Worm (Caenorhabditis elegans) whole organism, L1 larva: Measurements from ENCODE around the gene F21H7.5.

Experiments
- C16A3.4 ChIP-seq: fragments of 150-350 bp; optimal IDR thresholded peaks from 2 replicates; lab custom pipeline; 2014; ENCODE audit warnings: missing biosample characterization, missing genetic modification characterization
- aha-1 ChIP-seq: fragments of 150-350 bp; optimal IDR thresholded peaks from 2 replicates; lab custom pipeline; 2014; ENCODE audit warnings: missing biosample characterization, missing genetic modification characterization
- aly-2 ChIP-seq: fragments of 150-350 bp; optimal IDR thresholded peaks from 2 replicates; lab custom pipeline; 2014; ENCODE audit warnings: missing biosample characterization, missing genetic modification characterization
- ama-1 ChIP-seq: fragments of 150-350 bp; optimal IDR thresholded peaks from 2 replicates; lab custom pipeline; 2014
- blmp-1 ChIP-seq: fragments of 150-350 bp; optimal IDR thresholded peaks from 2 replicates; lab custom pipeline; 2014; ENCODE audit warnings: missing biosample characterization, missing genetic modification characterization
- ces-1 ChIP-seq: fragments of 150-350 bp; optimal IDR thresholded peaks from 2 replicates; lab custom pipeline; 2014; ENCODE audit warnings: missing biosample characterization, missing genetic modification reagents, missing genetic modification characterization
- dpl-1 ChIP-seq, 3 experiments: fragments of 150-350 bp in 2 of 3; sonication (generic microtip) in 1 of 3; optimal IDR thresholded peaks; 2 replicates each; lab custom pipeline; 2014 to 2017; ENCODE audit warnings: missing biosample characterization in 3 of 3, missing genetic modification characterization in 3 of 3, missing genetic modification reagents in 3 of 3
- dsc-1 ChIP-seq: sonication (generic microtip); optimal IDR thresholded peaks from 2 replicates; lab custom pipeline; 2016; ENCODE audit warnings: mild to moderate bottlenecking, missing genetic modification characterization, missing compliant biosample characterization
- efl-1 ChIP-seq, 4 experiments: fragments of 150-350 bp; optimal IDR thresholded peaks in 3 of 4; peaks in 1 of 4; 1 replicate in 1 of 4; 2 replicates in 3 of 4; lab custom pipeline; 2014; ENCODE audit warnings: missing biosample characterization in 2 of 4, missing genetic modification characterization in 2 of 4, missing genetic modification reagents in 2 of 4
- efl-3 ChIP-seq: fragments of 200-800 bp; sonication (Bioruptor generic); optimal IDR thresholded peaks from 2 replicates; lab custom pipeline; 2018; ENCODE audit warnings: mild to moderate bottlenecking, missing genetic modification characterization, missing compliant biosample characterization
- egl-13 ChIP-seq: sonication (generic microtip); optimal IDR thresholded peaks from 2 replicates; lab custom pipeline; 2016; ENCODE audit warnings: missing genotype, missing genetic modification reagents, missing genetic modification characterization, missing compliant biosample characterization
- egl-27 ChIP-seq, 2 experiments: fragments of 150-350 bp in 1 of 2; sonication (generic microtip); optimal IDR thresholded peaks; 3 replicates each; lab custom pipeline; 2017 to 2018; ENCODE audit warnings: missing biosample characterization in 2 of 2, missing genetic modification characterization in 2 of 2, missing genetic modification reagents in 2 of 2
- elt-2 ChIP-seq: sonication (generic microtip); optimal IDR thresholded peaks from 2 replicates; lab custom pipeline; 2016; ENCODE audit warnings: missing genetic modification characterization, mild to moderate bottlenecking, inconsistent platforms, missing compliant biosample characterization, missing genetic modification reagents
- elt-3 ChIP-seq, 6 experiments: fragments of 150-350 bp in 1 of 6; sonication (generic microtip); optimal IDR thresholded peaks; 2 replicates each; lab custom pipeline; 2017 to 2018; ENCODE audit warnings: missing biosample characterization in 6 of 6, missing genetic modification characterization in 6 of 6, inconsistent platforms in 1 of 6
- ets-5 ChIP-seq: fragments of 200-800 bp; sonication (Bioruptor generic); IDR thresholded peaks from 2 replicates; pipeline ENCODE4 v1.3.6; 2022; ENCODE audit warnings: missing genetic modification characterization, missing compliant biosample characterization
- fkh-10 ChIP-seq: sonication (generic microtip); optimal IDR thresholded peaks from 2 replicates; lab custom pipeline; 2017; ENCODE audit warnings: missing biosample characterization, missing genetic modification reagents, missing genetic modification characterization
- fkh-8 ChIP-seq: sonication (generic microtip); optimal IDR thresholded peaks from 2 replicates; lab custom pipeline; 2016; ENCODE audit warnings: mild to moderate bottlenecking, missing genetic modification characterization, missing compliant biosample characterization
- fos-1 ChIP-seq: fragments of 150-350 bp; optimal IDR thresholded peaks from 2 replicates; lab custom pipeline; 2014; ENCODE audit warnings: missing biosample characterization, missing genetic modification characterization
- grh-1 ChIP-seq: fragments of 200-800 bp; sonication (Bioruptor generic); IDR thresholded peaks from 2 replicates; pipeline ENCODE4 v1.3.6; 2022; ENCODE audit warnings: missing genetic modification reagents, missing genetic modification characterization, missing compliant biosample characterization
- hlh-4 ChIP-seq: sonication (generic microtip); optimal IDR thresholded peaks from 2 replicates; lab custom pipeline; 2016; ENCODE audit warnings: mild to moderate bottlenecking, missing genetic modification characterization, missing compliant biosample characterization
- irx-1 ChIP-seq: sonication (generic microtip); optimal IDR thresholded peaks from 2 replicates; lab custom pipeline; 2016; ENCODE audit warnings: missing genetic modification characterization, missing compliant biosample characterization
- lin-13 ChIP-seq: fragments of 150-350 bp; optimal IDR thresholded peaks from 2 replicates; lab custom pipeline; 2014; ENCODE audit warnings: missing biosample characterization, missing genetic modification reagents, missing genetic modification characterization
- lin-14 ChIP-seq: fragments of 200-800 bp; sonication (Bioruptor generic); optimal IDR thresholded peaks from 2 replicates; lab custom pipeline; 2018; ENCODE audit warnings: mild to moderate bottlenecking, missing genetic modification characterization, moderate library complexity, missing compliant biosample characterization
- lin-35 ChIP-seq, 2 experiments: fragments of 150-350 bp; optimal IDR thresholded peaks; 2 replicates each; lab custom pipeline; 2014; ENCODE audit warnings: missing biosample characterization in 2 of 2, missing genetic modification characterization in 2 of 2, missing genetic modification reagents in 2 of 2
- lin-39 ChIP-seq: fragments of 150-350 bp; optimal IDR thresholded peaks from 2 replicates; lab custom pipeline; 2014; ENCODE audit warnings: missing biosample characterization, missing genetic modification reagents, missing genetic modification characterization
- lsy-2 ChIP-seq, 2 experiments: fragments of 150-350 bp; optimal IDR thresholded peaks; 2 replicates each; lab custom pipeline; 2014; ENCODE audit warnings: missing biosample characterization in 2 of 2, missing genetic modification characterization in 2 of 2
- mef-2 ChIP-seq: fragments of 150-350 bp; optimal IDR thresholded peaks from 2 replicates; lab custom pipeline; 2014; ENCODE audit warnings: missing biosample characterization, missing genetic modification characterization
- nhr-12 ChIP-seq: sonication (generic microtip); optimal IDR thresholded peaks from 2 replicates; lab custom pipeline; 2017; ENCODE audit warnings: missing biosample characterization, missing genetic modification characterization
- nhr-20 ChIP-seq: sonication (generic microtip); optimal IDR thresholded peaks from 2 replicates; lab custom pipeline; 2016; ENCODE audit warnings: mild to moderate bottlenecking, missing genetic modification characterization, missing compliant biosample characterization
- nhr-237 ChIP-seq: fragments of 150-350 bp; optimal IDR thresholded peaks from 2 replicates; lab custom pipeline; 2014; ENCODE audit warnings: missing biosample characterization, missing genetic modification characterization
- nhr-28 ChIP-seq: fragments of 150-350 bp; optimal IDR thresholded peaks from 2 replicates; lab custom pipeline; 2014; ENCODE audit warnings: missing biosample characterization, missing genetic modification characterization
- nhr-47 ChIP-seq: sonication (generic microtip); optimal IDR thresholded peaks from 2 replicates; lab custom pipeline; 2016; ENCODE audit warnings: mild to moderate bottlenecking, missing genetic modification characterization, moderate library complexity, missing compliant biosample characterization
- nhr-77 ChIP-seq: fragments of 150-350 bp; optimal IDR thresholded peaks from 2 replicates; lab custom pipeline; 2014; ENCODE audit warnings: missing biosample characterization, missing genetic modification characterization
- nhr-90 ChIP-seq: sonication (generic microtip); optimal IDR thresholded peaks from 2 replicates; lab custom pipeline; 2016; ENCODE audit warnings: mild to moderate bottlenecking, missing genetic modification characterization, missing compliant biosample characterization; ENCODE audit not compliant: poor library complexity
- pag-3 ChIP-seq: sonication (generic microtip); optimal IDR thresholded peaks from 2 replicates; lab custom pipeline; 2017; ENCODE audit warnings: missing genetic modification characterization, mild to moderate bottlenecking, missing compliant biosample characterization, antibody characterized with exemption, borderline replicate concordance; ENCODE audit not compliant: insufficient read depth
- skn-1 ChIP-seq: fragments of 150-350 bp; optimal IDR thresholded peaks from 2 replicates; lab custom pipeline; 2014; ENCODE audit warnings: missing biosample characterization, missing genetic modification characterization
- snpc-4 ChIP-seq: fragments of 150-350 bp; optimal IDR thresholded peaks from 2 replicates; lab custom pipeline; 2014; ENCODE audit warnings: missing biosample characterization, missing genetic modification characterization
- sptf-1 ChIP-seq: fragments of 150-350 bp; optimal IDR thresholded peaks from 2 replicates; lab custom pipeline; 2014; ENCODE audit warnings: missing biosample characterization, missing genetic modification characterization
- sup-37 ChIP-seq: fragments of 200-800 bp; sonication (Bioruptor generic); optimal IDR thresholded peaks from 2 replicates; lab custom pipeline; 2018; ENCODE audit warnings: mild to moderate bottlenecking, missing genetic modification characterization, missing compliant biosample characterization
- tbx-2 ChIP-seq: sonication (generic microtip); optimal IDR thresholded peaks from 2 replicates; lab custom pipeline; 2016; ENCODE audit warnings: missing genetic modification characterization, missing compliant biosample characterization
- tlp-1 ChIP-seq: fragments of 150-350 bp; optimal IDR thresholded peaks from 2 replicates; lab custom pipeline; 2014; ENCODE audit warnings: missing biosample characterization, missing genetic modification characterization
- unc-30 ChIP-seq: sonication (generic microtip); optimal IDR thresholded peaks from 2 replicates; lab custom pipeline; 2017; ENCODE audit warnings: missing biosample characterization, missing genetic modification characterization
- zip-4 ChIP-seq: fragments of 200-800 bp; sonication (Bioruptor generic); optimal IDR thresholded peaks from 2 replicates; lab custom pipeline; 2018; ENCODE audit warnings: mild to moderate bottlenecking, missing genetic modification characterization, moderate library complexity, missing compliant biosample characterization
- ztf-11 ChIP-seq, 2 experiments: sonication (generic microtip); optimal IDR thresholded peaks; 2 replicates each; lab custom pipeline; 2016 to 2017; ENCODE audit warnings: missing genetic modification characterization in 2 of 2, missing biosample characterization in 1 of 2, missing compliant biosample characterization in 1 of 2
- ztf-4 ChIP-seq: fragments of 150-350 bp; optimal IDR thresholded peaks from 2 replicates; lab custom pipeline; 2014; ENCODE audit warnings: missing biosample characterization, missing genetic modification characterization

The F21H7.5 gene

ce11 chrV:16269556-16269955, 32.2 kb downstream of the F21H7.5 start, which contains the start of the genes fbxa-2 and T13F3.8:
Gene fbxa-2, minus strand, starts transcription at chrV:16269656.
Gene T13F3.8, plus strand, starts transcription at chrV:16269800.
- TF ChIP-seq C16A3.4: no peak
- TF ChIP-seq lin-39 (tag; lab: Kevin White, UChicago): no peak
- TF ChIP-seq nhr-28 (tag; lab: Kevin White, UChicago): no peak
- no peak for TF ChIP-seq lin-35 (GFP tag; optimal IDR thresholded peaks at IDR 0.05; lab: Kevin White, UChicago)
- TF ChIP-seq nhr-77: no peak
- TF ChIP-seq elt-3 (tag; optimal IDR thresholded peaks at IDR 0.05; lab: Kevin White, UChicago): no peak
- TF ChIP-seq ces-1 (GFP tag; lab: Kevin White, UChicago): no peak
- no peak for TF ChIP-seq nhr-12 (tag; lab: Kevin White, UChicago)
- TF ChIP-seq lin-13 (GFP tag; lab: Kevin White, UChicago): no peak
- no peak for TF ChIP-seq fkh-8 (tag; lab: Kevin White, UChicago)
- no peak for TF ChIP-seq nhr-47
- no peak for TF ChIP-seq fkh-10
- no peak for TF ChIP-seq tlp-1 (tag; lab: Kevin White, UChicago)
- TF ChIP-seq egl-27 (tag; optimal IDR thresholded peaks at IDR 0.05; lab: Kevin White, UChicago): no peak
- no peak for TF ChIP-seq grh-1
- TF ChIP-seq hlh-4 (tag; lab: Kevin White, UChicago): no peak
- no peak for TF ChIP-seq ets-5 (GFP tag; lab: Robert Waterston, UW)
- no peak for TF ChIP-seq egl-13 (tag; lab: Kevin White, UChicago)

- TF ChIP-seq unc-30: no peak
- TF ChIP-seq snpc-4 (tag; lab: Kevin White, UChicago): no peak
- TF ChIP-seq mef-2 (tag; lab: Kevin White, UChicago): no peak
- TF ChIP-seq dsc-1 (tag; lab: Kevin White, UChicago): no peak
- TF ChIP-seq nhr-77: no peak
- no peak for TF ChIP-seq blmp-1 (tag; lab: Kevin White, UChicago)
- no peak for TF ChIP-seq efl-3 (GFP tag; lab: Kevin White, UChicago)
- TF ChIP-seq zip-4 (GFP tag; lab: Kevin White, UChicago): no peak
- no peak for TF ChIP-seq dpl-1 (GFP tag; optimal IDR thresholded peaks at IDR 0.05; lab: Kevin White, UChicago)
- TF ChIP-seq fos-1 (tag; lab: Kevin White, UChicago): no peak
- TF ChIP-seq tbx-2 (tag; lab: Kevin White, UChicago): no peak
- TF ChIP-seq aly-2 (tag; lab: Kevin White, UChicago): no peak
- TF ChIP-seq ama-1 (lab: Kevin White, UChicago): no peak
- no peak for TF ChIP-seq nhr-12 (tag; lab: Kevin White, UChicago)
- TF ChIP-seq sptf-1 (tag; lab: Kevin White, UChicago): no peak
- TF ChIP-seq ztf-4: no peak
- no peak for TF ChIP-seq aha-1 (tag; lab: Kevin White, UChicago)
- TF ChIP-seq tlp-1 (tag; lab: Kevin White, UChicago): no peak
- no peak for TF ChIP-seq sup-37 (GFP tag; lab: Kevin White, UChicago)
Measured at ce11 chrV:16271121-16271520, 33.8 kb downstream of the F21H7.5 start, which contains the start of gene T13F3.6. Gene T13F3.6, minus strand, starts transcription at chrV:16271221.

- TF ChIP-seq ztf-11 (tag; optimal IDR thresholded peaks at IDR 0.05; lab: Kevin White, UChicago) (no peak), irx-1 (tag; lab: Kevin White, UChicago) (no peak), ama-1 (lab: Kevin White, UChicago) (no peak), egl-13 (tag; lab: Kevin White, UChicago) (no peak), ztf-4 (no peak), pag-3 (tag; lab: Kevin White, UChicago) (no peak)
Measured at ce11 chrV:16275347-16275746, 38.0 kb downstream of the F21H7.5 start, which contains the start of gene pacl-1. Gene pacl-1, minus strand, starts transcription at chrV:16275447.

- TF ChIP-seq lin-35 (GFP tag; optimal IDR thresholded peaks at IDR 0.05; lab: Kevin White, UChicago) (peak in 1 of 2 experiments; percentile 34), lsy-2 (tag; optimal IDR thresholded peaks at IDR 0.05; lab: Kevin White, UChicago) (no peak), zip-4 (GFP tag; lab: Kevin White, UChicago) (no peak), lin-14 (no peak), nhr-90 (tag; lab: Kevin White, UChicago) (peak; percentile 38), irx-1 (tag; lab: Kevin White, UChicago) (no peak), efl-1 (optimal IDR thresholded peaks at IDR 0.05; lab: Kevin White, UChicago) (no peak), efl-1 (GFP tag; optimal IDR thresholded peaks at IDR 0.05 in 1 of 2; lab: Kevin White, UChicago) (no peak), ztf-11 (tag; optimal IDR thresholded peaks at IDR 0.05; lab: Kevin White, UChicago) (no peak), unc-30 (no peak), nhr-20 (peak; percentile 59), dsc-1 (tag; lab: Kevin White, UChicago) (no peak), skn-1 (tag; lab: Kevin White, UChicago) (no peak), nhr-237 (tag; lab: Kevin White, UChicago) (no peak), efl-3 (GFP tag; lab: Kevin White, UChicago) (no peak), dpl-1 (GFP tag; optimal IDR thresholded peaks at IDR 0.05; lab: Kevin White, UChicago) (no peak), elt-2 (tag; lab: Kevin White, UChicago) (peak; percentile 95)
Measured at ce11 chrV:16277918-16278317, 40.6 kb downstream of the F21H7.5 start, which contains the start of gene cyp-37B1. Gene cyp-37B1, plus strand, starts transcription at chrV:16278116.
